Worm (Caenorhabditis elegans) whole organism, young adult: Measurements from ENCODE around the gene F18A1.1.

ENCODE experiments used
- B0035.1 ChIP-seq: sonication (generic microtip); optimal IDR thresholded peaks from 2 replicates; lab custom pipeline; 2016; ENCODE audit warnings: missing genetic modification characterization, mild to moderate bottlenecking, missing compliant biosample characterization, missing genotype, missing genetic modification reagents
- F57A8.1 ChIP-seq: fragments of 200-800 bp; sonication (Bioruptor generic); optimal IDR thresholded peaks from 2 replicates; lab custom pipeline; 2018; ENCODE audit warnings: mild to moderate bottlenecking, missing genetic modification characterization, moderate library complexity, missing compliant biosample characterization
- ccch-3 ChIP-seq: fragments of 200-800 bp; sonication (Bioruptor generic); optimal IDR thresholded peaks from 2 replicates; lab custom pipeline; 2018; ENCODE audit warnings: mild to moderate bottlenecking, missing genetic modification characterization, missing compliant biosample characterization
- ceh-100 ChIP-seq: fragments of 200-800 bp; sonication (Bioruptor generic); IDR thresholded peaks from 2 replicates; pipeline ENCODE4 v1.3.6; 2022; ENCODE audit warnings: missing genetic modification reagents, missing genetic modification characterization, missing compliant biosample characterization
- egrh-3 ChIP-seq: fragments of 200-800 bp; sonication (Bioruptor generic); IDR thresholded peaks from 2 replicates; pipeline ENCODE4 v1.3.6; 2022; ENCODE audit warnings: missing genetic modification reagents, missing genetic modification characterization, missing compliant biosample characterization
- let-607 ChIP-seq, 2 experiments: fragments of 200-800 bp in 1 of 2; sonication (Bioruptor generic) in 1 of 2; sonication (generic microtip) in 1 of 2; optimal IDR thresholded peaks; 2 replicates each; lab custom pipeline; 2016 to 2018; ENCODE audit warnings: mild to moderate bottlenecking in 2 of 2, missing compliant biosample characterization in 2 of 2, missing genetic modification characterization in 2 of 2, moderate library complexity in 2 of 2, missing genotype in 1 of 2
- nfya-1 ChIP-seq: sonication (generic microtip); optimal IDR thresholded peaks from 2 replicates; lab custom pipeline; 2017; ENCODE audit warnings: antibody characterized with exemption, missing compliant biosample characterization, missing genetic modification characterization, borderline replicate concordance; ENCODE audit not compliant: insufficient read depth
- pha-4 ChIP-seq: fragments of 150-350 bp; sonication (generic microtip); optimal IDR thresholded peaks from 2 replicates; lab custom pipeline; 2014; ENCODE audit warnings: missing biosample characterization, missing genetic modification reagents, missing genetic modification characterization
- snpc-4 ChIP-seq, 5 experiments: fragments of 150-350 bp in 1 of 5; sonication (generic microtip) in 4 of 5; optimal IDR thresholded peaks; 2 replicates each; lab custom pipeline; 2014 to 2018; ENCODE audit warnings: missing genetic modification characterization in 5 of 5, missing biosample characterization in 3 of 5, antibody characterized with exemption in 2 of 5, mild to moderate bottlenecking in 2 of 5, missing compliant biosample characterization in 2 of 5, missing genotype in 2 of 5, moderate library complexity in 2 of 5, missing genetic modification reagents in 1 of 5
- tbp1 ChIP-seq: fragments of 200-800 bp; sonication (Bioruptor generic); optimal IDR thresholded peaks from 2 replicates; lab custom pipeline; 2018; ENCODE audit warnings: mild to moderate bottlenecking, missing genetic modification characterization, missing compliant biosample characterization
- unc-62 ChIP-seq: fragments of 150-350 bp; optimal IDR thresholded peaks from 2 replicates; lab custom pipeline; 2014; ENCODE audit warnings: missing biosample characterization, missing genetic modification reagents, missing genetic modification characterization
- zim-3 ChIP-seq: sonication (generic microtip); optimal IDR thresholded peaks from 2 replicates; lab custom pipeline; 2017; ENCODE audit warnings: mild to moderate bottlenecking, missing genetic modification characterization, moderate library complexity, missing compliant biosample characterization
- ztf-6 ChIP-seq: fragments of 200-800 bp; sonication (Bioruptor generic); IDR thresholded peaks from 2 replicates; pipeline ENCODE4 v1.3.6; 2022; ENCODE audit warnings: missing genetic modification reagents, missing genetic modification characterization, missing compliant biosample characterization

DNA sequence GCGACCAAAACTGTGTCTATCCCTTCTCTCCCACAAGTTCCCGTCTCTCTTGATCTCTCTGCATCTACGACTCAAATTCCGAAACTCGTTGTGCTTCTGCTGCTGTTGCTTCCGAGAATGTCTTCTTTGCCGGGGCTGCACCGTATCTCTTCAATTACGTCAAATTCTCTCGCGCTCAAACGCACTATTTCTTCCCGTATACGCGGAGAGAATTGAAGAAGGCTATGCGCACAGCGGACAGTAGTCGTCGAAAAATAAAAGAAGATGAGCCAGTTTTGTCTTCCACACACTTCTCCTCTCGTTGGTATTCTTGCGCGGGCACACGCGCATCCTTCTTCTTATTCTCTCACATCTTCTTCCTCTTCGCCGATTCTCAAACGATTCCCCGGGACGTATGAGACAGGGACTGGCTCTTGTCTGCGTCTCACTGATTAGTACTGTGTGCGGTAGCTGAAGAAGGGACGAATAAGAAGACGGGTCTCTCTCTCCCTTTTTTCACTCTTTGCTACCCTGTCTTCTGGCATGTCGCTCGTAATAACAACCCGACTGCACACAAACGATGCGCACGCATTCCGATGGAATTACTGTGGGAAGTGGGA is 8.3 kb upstream of the F18A1.1 start:
- TF ChIP-seq tbp1 (GFP tag; lab: Kevin White, UChicago) = no peak
- no peak for TF ChIP-seq B0035.1 (tag; lab: Kevin White, UChicago)
- TF ChIP-seq unc-62 = no peak
- no peak for TF ChIP-seq snpc-4 (GFP tag; optimal IDR thresholded peaks at IDR 0.05; lab: Kevin White, UChicago)
- no peak for TF ChIP-seq snpc-4 (tag; optimal IDR thresholded peaks at IDR 0.05; lab: Kevin White, UChicago)
- no peak for TF ChIP-seq nfya-1 (tag; lab: Kevin White, UChicago)
- TF ChIP-seq F57A8.1 (GFP tag; lab: Kevin White, UChicago) = no peak
- no peak for TF ChIP-seq ceh-100 (GFP tag; lab: Robert Waterston, UW)
- TF ChIP-seq egrh-3 (GFP tag; lab: Robert Waterston, UW) = no peak
- TF ChIP-seq zim-3 = no peak
- TF ChIP-seq ztf-6 = no peak
- TF ChIP-seq ccch-3 = no peak
- no peak for TF ChIP-seq let-607 (tag; optimal IDR thresholded peaks at IDR 0.05; lab: Kevin White, UChicago)
- no peak for TF ChIP-seq pha-4
